Fruit fly (Drosophila melanogaster) whole organism, embryonic: ENCODE measurements around the gene Jon99Ciii.

Experiments used
- CG1024 ChIP-seq: fragments of 200-800 bp; sonication (Bioruptor generic); IDR thresholded peaks from 2 replicates; pipeline ENCODE4 v1.3.6; 2022; ENCODE audit warnings: missing biosample characterization, missing genetic modification characterization
- CG16813 ChIP-seq: fragments of 200-800 bp; sonication (Bioruptor generic); IDR thresholded peaks from 3 replicates; pipeline ENCODE4 v1.3.6; 2022; ENCODE audit warnings: missing biosample characterization, missing genetic modification characterization; ENCODE audit not compliant: partially characterized antibody

dm6 chr3R:29959329-29959728, 37.3 kb downstream of the Jon99Ciii start:
- TF ChIP-seq CG1024 (GFP tag; lab: Robert Waterston, UW) (no peak), CG16813 (GFP tag; lab: Robert Waterston, UW) (no peak)
